Worm (Caenorhabditis elegans) whole organism, L4 larva: Measurements from ENCODE around the gene Y7A5A.6.

Experiments
- F10B5.3 ChIP-seq: sonication (generic microtip); optimal IDR thresholded peaks from 2 replicates; lab custom pipeline; 2016; ENCODE audit warnings: mild to moderate bottlenecking, missing genetic modification characterization, missing compliant biosample characterization
- F49E8.2 ChIP-seq: sonication (generic microtip); optimal IDR thresholded peaks from 2 replicates; lab custom pipeline; 2016; ENCODE audit warnings: missing compliant biosample characterization, mild to moderate bottlenecking, missing genetic modification characterization, borderline replicate concordance
- R02D3.7 ChIP-seq: fragments of 150-350 bp; sonication (generic microtip); optimal IDR thresholded peaks from 3 replicates; lab custom pipeline; 2014; ENCODE audit warnings: missing biosample characterization, missing genetic modification characterization
- Y105C5A.15 ChIP-seq: fragments of 200-800 bp; sonication (Bioruptor generic); IDR thresholded peaks from 2 replicates; pipeline ENCODE4 v1.3.6; 2022; ENCODE audit warnings: missing genetic modification characterization, missing compliant biosample characterization
- Y48G9A.11 ChIP-seq: fragments of 200-800 bp; sonication (Bioruptor generic); IDR thresholded peaks from 2 replicates; pipeline ENCODE4 v1.3.6; 2022; ENCODE audit warnings: missing genetic modification reagents, missing genetic modification characterization, missing compliant biosample characterization
- Y5F2A.4 ChIP-seq: fragments of 200-800 bp; sonication (Bioruptor generic); optimal IDR thresholded peaks from 2 replicates; lab custom pipeline; 2018; ENCODE audit warnings: mild to moderate bottlenecking, missing genetic modification characterization, missing compliant biosample characterization
- aly-2 ChIP-seq: sonication (generic microtip); optimal IDR thresholded peaks from 2 replicates; lab custom pipeline; 2018; ENCODE audit warnings: missing biosample characterization, missing genetic modification characterization
- ama-1 ChIP-seq: fragments of 150-350 bp; optimal IDR thresholded peaks from 2 replicates; lab custom pipeline; 2014; ENCODE audit warnings: inconsistent platforms, mixed read lengths
- arid-1 ChIP-seq: fragments of 200-800 bp; sonication (Bioruptor generic); conservative IDR thresholded peaks from 2 replicates; pipeline ENCODE4 v1.3.6; 2022; ENCODE audit warnings: missing genetic modification reagents, missing genetic modification characterization, missing compliant biosample characterization
- ceh-20 ChIP-seq: fragments of 200-800 bp; sonication (Bioruptor generic); IDR thresholded peaks from 2 replicates; pipeline ENCODE4 v1.3.6; 2022; ENCODE audit warnings: missing genetic modification reagents, missing genetic modification characterization, missing compliant biosample characterization
- ceh-28 ChIP-seq: fragments of 150-350 bp; optimal IDR thresholded peaks from 2 replicates; lab custom pipeline; 2014; ENCODE audit warnings: missing biosample characterization, missing genetic modification reagents, missing genetic modification characterization
- ceh-62 ChIP-seq: sonication (generic microtip); optimal IDR thresholded peaks from 2 replicates; lab custom pipeline; 2017; ENCODE audit warnings: missing biosample characterization, missing genetic modification characterization
- ceh-82 ChIP-seq: sonication (generic microtip); optimal IDR thresholded peaks from 2 replicates; lab custom pipeline; 2017; ENCODE audit warnings: missing biosample characterization, missing genetic modification characterization
- ctbp-1 ChIP-seq: fragments of 200-800 bp; sonication (Bioruptor generic); IDR thresholded peaks from 2 replicates; pipeline ENCODE4 v1.3.6; 2022; ENCODE audit warnings: missing genetic modification reagents, missing genetic modification characterization, missing compliant biosample characterization
- daf-16 ChIP-seq, 3 experiments: sonication (generic microtip); optimal IDR thresholded peaks; 2 replicates each; lab custom pipeline; 2016 to 2017; ENCODE audit warnings: missing genetic modification characterization in 3 of 3, missing genetic modification reagents in 3 of 3, mild to moderate bottlenecking in 2 of 3, missing compliant biosample characterization in 2 of 3, missing biosample characterization in 1 of 3, moderate library complexity in 1 of 3
- daf-8 ChIP-seq: fragments of 200-800 bp; sonication (Bioruptor generic); IDR thresholded peaks from 2 replicates; pipeline ENCODE4 v1.3.6; 2022; ENCODE audit warnings: missing genetic modification characterization, missing compliant biosample characterization
- dmd-8 ChIP-seq: fragments of 200-800 bp; sonication (Bioruptor generic); IDR thresholded peaks from 2 replicates; pipeline ENCODE4 v1.3.6; 2022; ENCODE audit warnings: missing genetic modification characterization, missing compliant biosample characterization
- dmd-9 ChIP-seq: fragments of 200-800 bp; sonication (Bioruptor generic); IDR thresholded peaks from 2 replicates; pipeline ENCODE4 v1.3.6; 2022; ENCODE audit warnings: missing genetic modification reagents, missing genetic modification characterization, missing compliant biosample characterization
- duxl-1 ChIP-seq: sonication (generic microtip); optimal IDR thresholded peaks from 2 replicates; lab custom pipeline; 2016; ENCODE audit warnings: mild to moderate bottlenecking, missing genetic modification characterization, moderate library complexity, missing compliant biosample characterization; ENCODE audit not compliant: poor library complexity
- egl-27 ChIP-seq: sonication (generic microtip); optimal IDR thresholded peaks from 3 replicates; lab custom pipeline; 2017; ENCODE audit warnings: missing biosample characterization, missing genetic modification reagents, missing genetic modification characterization
- fos-1 ChIP-seq: fragments of 150-350 bp; optimal IDR thresholded peaks from 2 replicates; lab custom pipeline; 2014; ENCODE audit warnings: missing biosample characterization, missing genetic modification characterization
- gei-8 ChIP-seq: fragments of 200-800 bp; sonication (Bioruptor generic); optimal IDR thresholded peaks from 2 replicates; lab custom pipeline; 2018; ENCODE audit warnings: mild to moderate bottlenecking, missing genetic modification characterization, missing compliant biosample characterization
- hlh-11 ChIP-seq: fragments of 200-800 bp; sonication (Bioruptor generic); optimal IDR thresholded peaks from 2 replicates; lab custom pipeline; 2018; ENCODE audit warnings: mild to moderate bottlenecking, missing genetic modification characterization, missing compliant biosample characterization
- hmg-1.1 ChIP-seq: fragments of 200-800 bp; sonication (Bioruptor generic); IDR thresholded peaks from 2 replicates; pipeline ENCODE4 v1.3.6; 2022; ENCODE audit warnings: missing genetic modification reagents, missing genetic modification characterization, missing compliant biosample characterization
- jun-1 ChIP-seq: fragments of 150-350 bp; optimal IDR thresholded peaks from 2 replicates; lab custom pipeline; 2014; ENCODE audit warnings: missing biosample characterization, missing genetic modification reagents, missing genetic modification characterization
- lim-7 ChIP-seq: fragments of 200-800 bp; sonication (Bioruptor generic); IDR thresholded peaks from 2 replicates; pipeline ENCODE4 v1.3.6; 2022; ENCODE audit warnings: missing genetic modification characterization, missing compliant biosample characterization
- lin-13 ChIP-seq: fragments of 150-350 bp; optimal IDR thresholded peaks from 2 replicates; lab custom pipeline; 2014; ENCODE audit warnings: missing biosample characterization, missing genetic modification reagents, missing genetic modification characterization
- lin-15B ChIP-seq: fragments of 150-350 bp; sonication (generic microtip); optimal IDR thresholded peaks from 3 replicates; lab custom pipeline; 2014; ENCODE audit warnings: missing biosample characterization, missing genetic modification characterization
- lin-39 ChIP-seq: fragments of 150-350 bp; optimal IDR thresholded peaks from 2 replicates; lab custom pipeline; 2014; ENCODE audit warnings: missing biosample characterization, missing genetic modification reagents, missing genetic modification characterization
- lsy-2 ChIP-seq, 2 experiments: fragments of 150-350 bp in 1 of 2; sonication (generic microtip) in 1 of 2; optimal IDR thresholded peaks; 2 replicates each; lab custom pipeline; 2014 to 2017; ENCODE audit warnings: missing biosample characterization in 2 of 2, missing genetic modification characterization in 2 of 2
- madf-9 ChIP-seq: fragments of 200-800 bp; sonication (Bioruptor generic); conservative IDR thresholded peaks from 2 replicates; pipeline ENCODE4 v1.3.6; 2022; ENCODE audit warnings: missing genetic modification reagents, missing genetic modification characterization, missing compliant biosample characterization
- mep-1 ChIP-seq: fragments of 150-350 bp; sonication (generic microtip); optimal IDR thresholded peaks from 3 replicates; lab custom pipeline; 2014; ENCODE audit warnings: missing biosample characterization, missing genetic modification characterization
- mes-2 ChIP-seq: sonication (generic microtip); optimal IDR thresholded peaks from 2 replicates; lab custom pipeline; 2016; ENCODE audit warnings: missing genotype, mild to moderate bottlenecking, missing genetic modification characterization, missing compliant biosample characterization; ENCODE audit not compliant: poor library complexity, severe bottlenecking
- mxl-2 ChIP-seq: fragments of 200-800 bp; sonication (Bioruptor generic); conservative IDR thresholded peaks from 2 replicates; pipeline ENCODE4 v1.3.6; 2022; ENCODE audit warnings: missing genetic modification reagents, missing genetic modification characterization, missing compliant biosample characterization
- mxl-3 ChIP-seq: fragments of 200-800 bp; sonication (Bioruptor generic); optimal IDR thresholded peaks from 2 replicates; lab custom pipeline; 2018; ENCODE audit warnings: mild to moderate bottlenecking, missing genetic modification characterization, missing compliant biosample characterization
- nhr-10 ChIP-seq: fragments of 150-350 bp; optimal IDR thresholded peaks from 2 replicates; lab custom pipeline; 2014; ENCODE audit warnings: missing biosample characterization, missing genetic modification characterization
- nhr-102 ChIP-seq: sonication (generic microtip); optimal IDR thresholded peaks from 2 replicates; lab custom pipeline; 2016; ENCODE audit warnings: mild to moderate bottlenecking, missing genetic modification characterization, moderate library complexity, missing compliant biosample characterization
- nhr-11 ChIP-seq: fragments of 150-350 bp; optimal IDR thresholded peaks from 2 replicates; lab custom pipeline; 2014; ENCODE audit warnings: missing biosample characterization, missing genetic modification characterization
- nhr-28 ChIP-seq: fragments of 150-350 bp; optimal IDR thresholded peaks from 2 replicates; lab custom pipeline; 2014; ENCODE audit warnings: missing biosample characterization, missing genetic modification characterization
- nhr-41 ChIP-seq: fragments of 200-800 bp; sonication (Bioruptor generic); IDR thresholded peaks from 2 replicates; pipeline ENCODE4 v1.3.6; 2022; ENCODE audit warnings: missing genetic modification reagents, missing genetic modification characterization, missing compliant biosample characterization
- pqm-1 ChIP-seq: sonication (generic microtip); optimal IDR thresholded peaks from 2 replicates; lab custom pipeline; 2017; ENCODE audit warnings: missing biosample characterization, missing genetic modification characterization
- snpc-1.2 ChIP-seq: fragments of 200-800 bp; sonication (Bioruptor generic); IDR thresholded peaks from 2 replicates; pipeline ENCODE4 v1.3.6; 2022; ENCODE audit warnings: missing genetic modification reagents, missing genetic modification characterization, missing compliant biosample characterization
- tag-97 ChIP-seq: fragments of 200-800 bp; sonication (Bioruptor generic); IDR thresholded peaks from 2 replicates; pipeline ENCODE4 v1.3.6; 2022; ENCODE audit warnings: missing genetic modification characterization, missing compliant biosample characterization
- unc-130 ChIP-seq: sonication (generic microtip); optimal IDR thresholded peaks from 2 replicates; lab custom pipeline; 2016; ENCODE audit warnings: missing genetic modification reagents, missing genetic modification characterization, missing compliant biosample characterization
- unc-39 ChIP-seq: sonication (generic microtip); optimal IDR thresholded peaks from 2 replicates; lab custom pipeline; 2017; ENCODE audit warnings: missing biosample characterization, missing genetic modification characterization
- unc-62 ChIP-seq, 3 experiments: fragments of 150-350 bp in 1 of 3; sonication (generic microtip); optimal IDR thresholded peaks in 2 of 3; peaks in 1 of 3; 1 replicate in 1 of 3; 2 replicates in 2 of 3; lab custom pipeline; 2014 to 2017; ENCODE audit warnings: missing biosample characterization in 3 of 3, missing genetic modification characterization in 3 of 3, missing genetic modification reagents in 3 of 3, missing genotype in 1 of 3
- zag-1 ChIP-seq: fragments of 150-350 bp; optimal IDR thresholded peaks from 2 replicates; lab custom pipeline; 2014; ENCODE audit warnings: missing biosample characterization, missing genetic modification characterization
- zfp-3 ChIP-seq: fragments of 200-800 bp; sonication (Bioruptor generic); conservative IDR thresholded peaks from 2 replicates; pipeline ENCODE4 v1.3.6; 2022; ENCODE audit warnings: missing genetic modification reagents, missing genetic modification characterization, missing compliant biosample characterization
- zip-11 ChIP-seq: fragments of 200-800 bp; sonication (Bioruptor generic); IDR thresholded peaks from 2 replicates; pipeline ENCODE4 v1.3.6; 2022; ENCODE audit warnings: missing genetic modification characterization, missing compliant biosample characterization
- zip-2 ChIP-seq: fragments of 150-350 bp; optimal IDR thresholded peaks from 2 replicates; lab custom pipeline; 2014; ENCODE audit warnings: missing biosample characterization, missing genetic modification characterization

Y7A5A.6 gene

ce11 chrX:15841086-15841622, 41.7 kb upstream of the Y7A5A.6 start, which contains the start of gene serp-1.1 (continued):
- TF ChIP-seq nhr-102 (tag; lab: Kevin White, UChicago) (peak; percentile 98), ama-1 (lab: Kevin White, UChicago) (peak; percentile 30), hmg-1.1 (GFP tag; lab: Robert Waterston, UW) (peak; percentile 99), mep-1 (tag; lab: Kevin White, UChicago) (peak; percentile 99), ceh-28 (peak; percentile 77), jun-1 (tag; lab: Kevin White, UChicago) (peak; percentile 95), dmd-8 (GFP tag; lab: Robert Waterston, UW) (peak; percentile 81), ctbp-1 (GFP tag; lab: Robert Waterston, UW) (peak; percentile 98), daf-8 (GFP tag; lab: Robert Waterston, UW) (peak; percentile 90; the same call in 1 of the 2 replicates), fos-1 (tag; lab: Kevin White, UChicago) (peak; percentile 90), R02D3.7 (tag; lab: Kevin White, UChicago) (no peak), tag-97 (GFP tag; lab: Robert Waterston, UW) (no peak), snpc-1.2 (GFP tag; lab: Robert Waterston, UW) (peak; percentile 70; the same call in 1 of the 2 replicates), unc-130 (GFP tag; lab: Kevin White, UChicago) (no peak), nhr-41 (GFP tag; lab: Robert Waterston, UW) (peak; percentile 99), nhr-11 (tag; lab: Kevin White, UChicago) (peak; percentile 96), mxl-3 (GFP tag; lab: Kevin White, UChicago) (peak; percentile 100), egl-27 (peak; percentile 85), ceh-20 (GFP tag; lab: Robert Waterston, UW) (peak; percentile 99), madf-9 (GFP tag; lab: Robert Waterston, UW) (peak; percentile 97), arid-1 (GFP tag; lab: Robert Waterston, UW) (peak; percentile 96), ceh-82 (no peak), unc-62 (GFP tag; optimal IDR thresholded peaks at IDR 0.05 in 1 of 2; lab: Kevin White, UChicago) (peak in 1 of 2 experiments; percentile 100), unc-62 (tag; optimal IDR thresholded peaks at IDR 0.05; lab: Kevin White, UChicago) (peak; percentile 68), lin-15B (tag; lab: Kevin White, UChicago) (peak; percentile 64), gei-8 (GFP tag; lab: Kevin White, UChicago) (peak; percentile 93), nhr-10 (tag; lab: Kevin White, UChicago) (peak; percentile 94), nhr-28 (tag; lab: Kevin White, UChicago) (peak; percentile 98), Y105C5A.15 (GFP tag; lab: Robert Waterston, UW) (0 out of 2 replicates have a peak, but pooled peaks have one; percentile 55), mxl-2 (GFP tag; lab: Robert Waterston, UW) (peak; percentile 91), zfp-3 (GFP tag; lab: Robert Waterston, UW) (peak; percentile 96), lin-13 (peak; percentile 99), pqm-1 (tag; lab: Kevin White, UChicago) (peak; percentile 91), Y5F2A.4 (peak; percentile 85), zag-1 (peak; percentile 62), hlh-11 (peak; percentile 100), zip-2 (tag; lab: Kevin White, UChicago) (peak; percentile 85), lin-39 (tag; lab: Kevin White, UChicago) (peak; percentile 80), mes-2 (peak; percentile 97), dmd-9 (GFP tag; lab: Robert Waterston, UW) (peak; percentile 92), F49E8.2 (tag; lab: Kevin White, UChicago) (no peak), aly-2 (no peak), ceh-62 (tag; lab: Kevin White, UChicago) (no peak), Y48G9A.11 (GFP tag; lab: Robert Waterston, UW) (peak; percentile 49; the same call in 1 of the 2 replicates), duxl-1 (tag; lab: Kevin White, UChicago) (peak; percentile 97), F10B5.3 (peak; percentile 92), zip-11 (GFP tag; lab: Robert Waterston, UW) (no peak), unc-39 (tag; lab: Kevin White, UChicago) (peak; percentile 42), lsy-2 (tag; optimal IDR thresholded peaks at IDR 0.05; lab: Kevin White, UChicago) (peak; percentile 100), lim-7 (peak; percentile 77), daf-16 (GFP tag; optimal IDR thresholded peaks at IDR 0.05; lab: Kevin White, UChicago) (peak; percentile 94), daf-16 (tag; optimal IDR thresholded peaks at IDR 0.05; lab: Kevin White, UChicago) (peak; percentile 80)
